Worm (Caenorhabditis elegans) whole organism, midembryonic: Measurements from ENCODE around the gene C11H1.7.

Experiments
- T22C8.4 ChIP-seq: fragments of 200-800 bp; sonication (Bioruptor generic); IDR thresholded peaks from 2 replicates; pipeline ENCODE4 v1.3.6; 2022; ENCODE audit warnings: missing genetic modification characterization, missing compliant biosample characterization
- cog-1 ChIP-seq: sonication (generic microtip); optimal IDR thresholded peaks from 2 replicates; lab custom pipeline; 2016; ENCODE audit warnings: missing genetic modification characterization, missing compliant biosample characterization
- flt-1 ChIP-seq: fragments of 200-800 bp; sonication (Bioruptor generic); IDR thresholded peaks from 2 replicates; pipeline ENCODE4 v1.3.6; 2022; ENCODE audit warnings: missing genetic modification characterization, missing compliant biosample characterization
- klf-2 ChIP-seq: fragments of 200-800 bp; sonication (Bioruptor generic); conservative IDR thresholded peaks from 2 replicates; pipeline ENCODE4 v1.3.6; 2022; ENCODE audit warnings: missing genetic modification reagents, missing genetic modification characterization, missing compliant biosample characterization
- med-1 ChIP-seq: sonication (generic microtip); optimal IDR thresholded peaks from 2 replicates; lab custom pipeline; 2017; ENCODE audit warnings: missing genetic modification characterization, mild to moderate bottlenecking, missing compliant biosample characterization, antibody characterized with exemption, missing genetic modification reagents; ENCODE audit not compliant: insufficient read depth
- ref-1 ChIP-seq: fragments of 200-800 bp; sonication (Bioruptor generic); conservative IDR thresholded peaks from 2 replicates; pipeline ENCODE4 v1.3.6; 2022; ENCODE audit warnings: missing genetic modification reagents, missing genetic modification characterization, missing compliant biosample characterization
- tab-1 ChIP-seq: fragments of 200-800 bp; sonication (Bioruptor generic); IDR thresholded peaks from 2 replicates; pipeline ENCODE4 v1.3.6; 2022; ENCODE audit warnings: missing genetic modification characterization, missing compliant biosample characterization
- ztf-23 ChIP-seq: fragments of 200-800 bp; sonication (Bioruptor generic); IDR thresholded peaks from 2 replicates; pipeline ENCODE4 v1.3.6; 2022; ENCODE audit warnings: missing genetic modification reagents, missing genetic modification characterization, missing compliant biosample characterization
- ztf-29 ChIP-seq: fragments of 200-800 bp; sonication (Bioruptor generic); IDR thresholded peaks from 2 replicates; pipeline ENCODE4 v1.3.6; 2022; ENCODE audit warnings: missing genetic modification reagents, missing genetic modification characterization, missing compliant biosample characterization

C11H1.7 gene

ce11 chrX:14327398-14327797, at the start of gene C11H1.7:
Gene C11H1.7, plus strand, starts transcription at chrX:14327409.
- TF ChIP-seq tab-1 (no peak), cog-1 (tag; lab: Kevin White, UChicago) (no peak), ref-1 (no peak), med-1 (no peak), T22C8.4 (GFP tag; lab: Robert Waterston, UW) (no peak), ztf-29 (no peak), klf-2 (GFP tag; lab: Robert Waterston, UW) (no peak), flt-1 (GFP tag; lab: Robert Waterston, UW) (no peak), ztf-23 (no peak)

- TF ChIP-seq cog-1 (tag; lab: Kevin White, UChicago) (no peak), med-1 (no peak), flt-1 (GFP tag; lab: Robert Waterston, UW) (no peak), ztf-23 (no peak), ztf-29 (no peak), tab-1 (no peak), ref-1 (no peak), T22C8.4 (GFP tag; lab: Robert Waterston, UW) (no peak), klf-2 (GFP tag; lab: Robert Waterston, UW) (no peak)
Measured at ce11 chrX:14281526-14281925, 45.7 kb upstream of the C11H1.7 start, which contains the start of gene E02H4.2. Gene E02H4.2, minus strand, starts transcription at chrX:14281626.

DNA sequence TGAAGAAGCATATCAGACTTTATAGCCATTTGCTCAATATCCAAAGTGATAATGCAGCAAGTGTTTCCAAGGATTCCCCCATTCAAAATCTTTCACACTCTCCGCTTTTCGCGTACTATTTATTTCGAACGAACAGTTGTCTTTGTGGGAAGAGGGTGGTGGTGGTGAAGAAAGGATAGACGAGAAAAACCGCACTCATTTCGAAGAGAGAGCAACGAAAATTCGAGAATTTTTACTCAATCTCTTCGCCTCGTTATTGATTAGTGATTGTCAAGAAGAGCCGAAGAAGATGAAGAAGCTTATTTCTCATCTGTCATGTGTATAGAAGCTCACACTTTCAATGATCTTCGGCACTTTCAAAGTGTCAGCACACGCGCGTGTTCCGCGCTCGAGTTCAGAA, 39.3 kb upstream of the C11H1.7 start:
- TF ChIP-seq tab-1 (no peak), flt-1 (GFP tag; lab: Robert Waterston, UW) (no peak), med-1 (no peak), cog-1 (tag; lab: Kevin White, UChicago) (no peak), ztf-29 (no peak), ztf-23 (no peak), ref-1 (no peak), klf-2 (GFP tag; lab: Robert Waterston, UW) (no peak), T22C8.4 (GFP tag; lab: Robert Waterston, UW) (no peak)

DNA sequence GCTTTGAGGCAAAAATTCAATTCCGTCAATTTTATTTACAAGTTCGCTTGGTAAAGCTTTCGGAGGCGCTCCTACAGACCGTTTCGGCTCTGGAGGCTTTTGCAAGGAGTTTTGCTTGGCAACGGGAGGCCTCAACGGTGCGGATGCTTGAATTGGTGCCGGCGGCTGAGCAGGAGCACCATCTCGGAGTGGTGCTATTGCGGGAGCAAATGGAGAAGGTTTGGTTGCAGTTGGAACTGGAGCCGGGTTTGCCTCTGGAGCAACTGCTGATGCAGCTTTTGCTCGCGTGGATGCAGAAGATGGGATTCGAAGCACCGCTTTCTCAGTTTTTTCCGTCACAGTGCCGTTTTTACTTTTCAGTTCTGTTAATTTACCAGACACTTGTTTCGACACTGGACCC, 37.2 kb upstream of the C11H1.7 start:
- TF ChIP-seq tab-1 (no peak), med-1 (no peak), ref-1 (no peak), cog-1 (tag; lab: Kevin White, UChicago) (no peak), klf-2 (GFP tag; lab: Robert Waterston, UW) (no peak), T22C8.4 (GFP tag; lab: Robert Waterston, UW) (no peak), ztf-29 (no peak), ztf-23 (no peak), flt-1 (GFP tag; lab: Robert Waterston, UW) (no peak)

- TF ChIP-seq ztf-29 (no peak), tab-1 (no peak), klf-2 (GFP tag; lab: Robert Waterston, UW) (no peak), ztf-23 (no peak)
Measured at ce11 chrX:14292632-14293031, 34.6 kb upstream of the C11H1.7 start.

- no peak for TF ChIP-seq flt-1 (GFP tag; lab: Robert Waterston, UW)
- no peak for TF ChIP-seq T22C8.4 (GFP tag; lab: Robert Waterston, UW)
- no peak for TF ChIP-seq klf-2 (GFP tag; lab: Robert Waterston, UW)
- no peak for TF ChIP-seq cog-1 (tag; lab: Kevin White, UChicago)
- TF ChIP-seq ztf-29: no peak
- no peak for TF ChIP-seq ztf-23
- TF ChIP-seq med-1: no peak
Measured at ce11 chrX:14296559-14296958, 30.6 kb upstream of the C11H1.7 start, which contains the start of gene madd-3. Gene madd-3, minus strand, starts transcription at chrX:14296659.

DNA sequence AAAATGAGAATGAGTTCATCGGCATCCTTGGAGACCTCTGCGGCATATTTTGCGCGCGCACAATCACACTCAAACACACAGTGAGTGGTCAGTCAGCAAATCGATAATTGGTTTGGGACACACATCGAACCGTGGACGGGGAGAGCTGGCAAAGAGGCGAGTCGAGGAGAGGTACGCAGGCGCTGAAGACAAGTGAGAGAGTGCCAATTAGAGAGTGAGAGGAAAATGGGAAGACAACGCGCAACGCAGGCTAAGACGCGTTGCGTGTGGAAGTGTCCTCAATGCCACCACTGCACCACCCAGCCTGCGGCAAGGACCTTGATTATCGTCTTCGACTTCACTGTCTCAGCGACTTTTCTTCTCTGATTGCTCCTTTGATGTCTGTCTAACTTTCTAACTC, 30.0 kb upstream of the C11H1.7 start:
- TF ChIP-seq flt-1 (GFP tag; lab: Robert Waterston, UW) (peak; percentile 82), ztf-23 (0 out of 2 replicates have a peak, but pooled peaks have one; percentile 17), klf-2 (GFP tag; lab: Robert Waterston, UW) (no peak), med-1 (no peak), ref-1 (no peak), ztf-29 (no peak), cog-1 (tag; lab: Kevin White, UChicago) (peak; percentile 24), tab-1 (no peak), T22C8.4 (GFP tag; lab: Robert Waterston, UW) (peak; percentile 93)

DNA sequence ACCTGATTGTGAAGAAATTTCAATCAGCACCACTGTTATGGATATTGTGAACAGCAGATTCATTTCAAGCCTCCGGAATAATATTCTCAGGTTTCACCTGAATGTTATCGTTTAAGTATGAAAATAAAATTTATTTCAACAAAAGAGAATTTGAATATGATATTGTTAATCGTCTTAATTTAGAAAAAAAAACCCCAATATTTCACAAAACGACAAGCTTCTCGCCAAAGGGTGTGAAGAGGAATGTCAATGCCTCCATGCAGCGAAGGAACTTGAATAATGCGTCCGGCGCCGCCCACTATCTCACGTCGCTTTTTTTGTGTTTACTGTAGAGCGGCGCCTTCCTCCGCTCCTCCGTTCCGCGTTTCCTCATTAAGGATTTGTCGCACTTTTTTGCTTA, 24.1 kb upstream of the C11H1.7 start, which contains the start of gene C11H1.5:
Gene C11H1.5, minus strand, starts transcription at position 101 of the 400 bp plus-strand sequence.
- no peak for TF ChIP-seq ref-1
- no peak for TF ChIP-seq ztf-23
- no peak for TF ChIP-seq ztf-29
- no peak for TF ChIP-seq tab-1

DNA sequence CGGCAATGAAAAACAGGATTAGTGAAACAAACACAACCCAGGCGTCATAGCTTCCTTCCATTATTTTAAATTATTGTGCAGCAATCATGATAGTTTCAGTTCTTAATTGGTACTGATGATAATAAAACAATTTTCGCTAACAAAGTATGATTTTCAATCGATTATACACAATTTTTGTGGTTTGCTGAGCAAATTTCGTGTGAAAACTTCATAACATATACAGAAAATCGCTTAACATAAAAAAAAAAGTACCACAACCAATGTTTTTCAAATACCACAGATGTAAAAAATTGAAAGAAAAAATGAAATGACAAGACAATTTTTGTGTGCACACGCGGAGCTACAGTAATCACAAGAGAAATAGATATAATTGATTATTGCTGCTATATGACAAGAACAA, 19.5 kb upstream of the C11H1.7 start, which contains the start of gene gphr-2:
Gene gphr-2, minus strand, starts transcription at position 101 of the 400 bp plus-strand sequence.
- TF ChIP-seq ref-1 (no peak), flt-1 (GFP tag; lab: Robert Waterston, UW) (no peak), cog-1 (tag; lab: Kevin White, UChicago) (no peak), ztf-29 (no peak), med-1 (no peak), ztf-23 (no peak), tab-1 (no peak), klf-2 (GFP tag; lab: Robert Waterston, UW) (no peak), T22C8.4 (GFP tag; lab: Robert Waterston, UW) (no peak)

ce11 chrX:14309656-14310055, 17.6 kb upstream of the C11H1.7 start:
- TF ChIP-seq cog-1 (tag; lab: Kevin White, UChicago): no peak
- no peak for TF ChIP-seq ztf-23
- TF ChIP-seq tab-1: no peak
- TF ChIP-seq ztf-29: no peak
- no peak for TF ChIP-seq ref-1
- no peak for TF ChIP-seq klf-2 (GFP tag; lab: Robert Waterston, UW)

DNA sequence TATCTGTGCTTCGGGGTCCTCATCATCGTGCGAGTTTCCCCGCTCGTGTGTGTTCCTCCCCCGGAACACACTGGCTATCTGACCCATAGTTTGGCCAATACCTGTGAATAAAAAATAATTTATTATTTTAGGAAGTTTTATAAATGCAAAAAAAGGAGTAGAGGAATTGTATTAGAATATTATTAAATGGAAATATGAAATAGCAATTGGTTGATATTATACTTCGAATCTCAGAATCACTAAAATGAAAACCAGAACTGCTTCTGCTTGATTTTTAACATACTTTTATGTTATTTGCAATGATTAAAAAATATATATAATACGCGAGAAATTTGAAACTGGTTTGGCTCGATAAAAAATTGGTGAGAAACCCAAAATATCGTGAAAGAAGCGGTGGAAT, 15.6 kb upstream of the C11H1.7 start, which contains the start of gene mgrn-1:
Gene mgrn-1, minus strand, starts transcription at position 101 of the 400 bp plus-strand sequence.
- no peak for TF ChIP-seq ref-1
- TF ChIP-seq ztf-23: no peak
- TF ChIP-seq ztf-29: no peak
- no peak for TF ChIP-seq tab-1
